Worm (Caenorhabditis elegans): ENCODE measurements around the gene abu-10.
A peak's percentile ranks its signal among the peaks of the same experiment; 100 is the strongest.

- TF ChIP-seq mep-1 (tag; optimal IDR thresholded peaks at IDR 0.05) (no peak), nhr-11 (tag; optimal IDR thresholded peaks at IDR 0.05) (no peak), madf-9 (GFP tag; conservative IDR thresholded peaks at IDR 0.05) (no peak), snpc-1.2 (GFP tag; IDR thresholded peaks at IDR 0.05) (no peak), set-16 (GFP tag; IDR thresholded peaks at IDR 0.05) (no peak), unc-62 (GFP tag; optimal IDR thresholded peaks at IDR 0.05 in 1 of 2) (peak in 1 of 2 experiments; percentile 98), unc-62 (tag; optimal IDR thresholded peaks at IDR 0.05) (no peak), dmd-9 (GFP tag; IDR thresholded peaks at IDR 0.05) (no peak), lin-15B (tag; optimal IDR thresholded peaks at IDR 0.05) (no peak), lsy-2 (tag; optimal IDR thresholded peaks at IDR 0.05) (no peak), lim-7 (GFP tag; IDR thresholded peaks at IDR 0.05) (no peak), nhr-28 (tag; optimal IDR thresholded peaks at IDR 0.05) (no peak), lin-13 (GFP tag; optimal IDR thresholded peaks at IDR 0.05) (no peak), lin-39 (tag; optimal IDR thresholded peaks at IDR 0.05) (no peak), ama-1 (optimal IDR thresholded peaks at IDR 0.05) (no peak)
Observed at ce11 chrX:3828598-3829204, 30.7 kb downstream of the abu-10 start.
